Fruit fly (Drosophila melanogaster) Kc167 (cell line): ENCODE measurements around the gene CG7049.

ENCODE experiments used
- Myc ChIP-seq: fragments of >200 bp; optimal IDR thresholded peaks from 2 replicates; lab custom pipeline; 2017; ENCODE audit warnings: missing external identifiers
- Sin3A ChIP-seq: fragments of >200 bp; optimal IDR thresholded peaks from 2 replicates; lab custom pipeline; 2018; ENCODE audit warnings: missing external identifiers
- h ChIP-seq: fragments of >200 bp; optimal IDR thresholded peaks from 3 replicates; lab custom pipeline; 2018; ENCODE audit warnings: missing external identifiers
- insv ChIP-seq: fragments of >200 bp; optimal IDR thresholded peaks from 3 replicates; lab custom pipeline; 2018; ENCODE audit warnings: missing external identifiers
- psq ChIP-seq: fragments of >200 bp; optimal IDR thresholded peaks from 2 replicates; lab custom pipeline; 2017; ENCODE audit warnings: missing external identifiers
- ttk ChIP-seq: sonication (Bioruptor generic); optimal IDR thresholded peaks from 2 replicates; lab custom pipeline; 2017; ENCODE audit warnings: missing external identifiers

The CG7049 gene

dm6 chr3L:199754-200596 is 23.9 kb upstream of the CG7049 start, which contains the start of the genes rno and mri:
rno (minus strand) TSS chr3L:199762.
mri (plus strand) TSS chr3L:200174.
- no peak for TF ChIP-seq h (lab: Kevin White, UChicago)
- no peak for TF ChIP-seq Myc (lab: Kevin White, UChicago)

- TF ChIP-seq ttk (lab: Kevin White, UChicago) (no peak), Myc (lab: Kevin White, UChicago) (no peak), h (lab: Kevin White, UChicago) (no peak), insv (lab: Kevin White, UChicago) (no peak), Sin3A (lab: Kevin White, UChicago) (no peak), psq (lab: Kevin White, UChicago) (no peak)
These were observed 23.2 kb upstream of the CG7049 start for dm6 chr3L:199050-199745.

- TF ChIP-seq Sin3A (lab: Kevin White, UChicago): no peak
- TF ChIP-seq Myc (lab: Kevin White, UChicago): no peak
- no peak for TF ChIP-seq psq (lab: Kevin White, UChicago)
- TF ChIP-seq insv (lab: Kevin White, UChicago): no peak
- no peak for TF ChIP-seq ttk (lab: Kevin White, UChicago)
These were observed 8.2 kb upstream of the CG7049 start, which contains the start of the genes CG34140, Mkp and Mtch for dm6 chr3L:184251-184650. CG34140 (minus strand) TSS chr3L:184424. Mkp (minus strand) TSS chr3L:184540. Mtch (plus strand) TSS chr3L:184626.

dm6 chr3L:180262-180543 is 4.2 kb upstream of the CG7049 start:
- TF ChIP-seq psq (lab: Kevin White, UChicago) (no peak), Myc (lab: Kevin White, UChicago) (no peak), insv (lab: Kevin White, UChicago) (no peak), h (lab: Kevin White, UChicago) (no peak), ttk (lab: Kevin White, UChicago) (no peak), Sin3A (lab: Kevin White, UChicago) (no peak)

dm6 chr3L:179490-180261 is 3.6 kb upstream of the CG7049 start, which contains the start of gene CG13875:
CG13875 (plus strand) TSS chr3L:179923.
- no peak for TF ChIP-seq Sin3A (lab: Kevin White, UChicago)
- TF ChIP-seq psq (lab: Kevin White, UChicago): no peak
- no peak for TF ChIP-seq h (lab: Kevin White, UChicago)
- no peak for TF ChIP-seq ttk (lab: Kevin White, UChicago)
- TF ChIP-seq Myc (lab: Kevin White, UChicago): no peak
- TF ChIP-seq insv (lab: Kevin White, UChicago): no peak

- TF ChIP-seq h (lab: Kevin White, UChicago) (no peak), psq (lab: Kevin White, UChicago) (no peak), Sin3A (lab: Kevin White, UChicago) (no peak), insv (lab: Kevin White, UChicago) (no peak), ttk (lab: Kevin White, UChicago) (no peak), Myc (lab: Kevin White, UChicago) (no peak)
These were observed 3.0 kb upstream of the CG7049 start, which contains the start of gene Vdup1 for dm6 chr3L:178913-179488. Vdup1 (minus strand) TSS chr3L:178963.

- no peak for TF ChIP-seq Sin3A (lab: Kevin White, UChicago)
- no peak for TF ChIP-seq ttk (lab: Kevin White, UChicago)
- TF ChIP-seq psq (lab: Kevin White, UChicago): no peak
- no peak for TF ChIP-seq Myc (lab: Kevin White, UChicago)
- no peak for TF ChIP-seq h (lab: Kevin White, UChicago)
- no peak for TF ChIP-seq insv (lab: Kevin White, UChicago)
These were observed 2.4 kb upstream of the CG7049 start for dm6 chr3L:178445-178844.

dm6 chr3L:177938-178337 is 1.9 kb upstream of the CG7049 start:
- TF ChIP-seq ttk (lab: Kevin White, UChicago) (no peak), psq (lab: Kevin White, UChicago) (no peak), insv (lab: Kevin White, UChicago) (no peak), Sin3A (lab: Kevin White, UChicago) (no peak), Myc (lab: Kevin White, UChicago) (no peak)

dm6 chr3L:174501-174900 is 1.5 kb downstream of the CG7049 start:
- TF ChIP-seq h (lab: Kevin White, UChicago) (no peak), insv (lab: Kevin White, UChicago) (no peak), Sin3A (lab: Kevin White, UChicago) (no peak), psq (lab: Kevin White, UChicago) (no peak), ttk (lab: Kevin White, UChicago) (no peak), Myc (lab: Kevin White, UChicago) (no peak)

- TF ChIP-seq Sin3A (lab: Kevin White, UChicago): no peak
- TF ChIP-seq psq (lab: Kevin White, UChicago): no peak
- no peak for TF ChIP-seq insv (lab: Kevin White, UChicago)
- no peak for TF ChIP-seq Myc (lab: Kevin White, UChicago)
- no peak for TF ChIP-seq h (lab: Kevin White, UChicago)
- TF ChIP-seq ttk (lab: Kevin White, UChicago): no peak
These were observed 4.3 kb downstream of the CG7049 start for dm6 chr3L:171729-172128.
